Fruit fly (Drosophila melanogaster): ENCODE data around the gene schuy.

The schuy gene

dm6 chr3L:20002482-20003234, 16.8 kb downstream of the schuy start, which contains the start of gene CG7668 (continued):
- TF ChIP-seq CG2889 (GFP tag; IDR thresholded peaks at IDR 0.05) (peak; percentile 83), Rx (GFP tag; IDR thresholded peaks at IDR 0.05) (peak; percentile 89), CG15479 (GFP tag; optimal IDR thresholded peaks at IDR 0.05) (peak; percentile 39), Dek (tag; optimal IDR thresholded peaks at IDR 0.05) (peak; percentile 88), Nf-YB (GFP tag; optimal IDR thresholded peaks at IDR 0.05) (peak; percentile 80), bigmax (GFP tag; optimal IDR thresholded peaks at IDR 0.05) (no peak), ci (GFP tag; IDR thresholded peaks at IDR 0.05) (peak; percentile 97; the same call in 2 of the 3 replicates), CG6683 (GFP tag; optimal IDR thresholded peaks at IDR 0.05) (peak; percentile 60), CG3838 (GFP tag; optimal IDR thresholded peaks at IDR 0.05) (peak; percentile 41), Fer1 (GFP tag; optimal IDR thresholded peaks at IDR 0.05) (peak; percentile 90), hth (optimal IDR thresholded peaks at IDR 0.05) (no peak), ftz-f1 (GFP tag; optimal IDR thresholded peaks at IDR 0.05) (peak; percentile 3), z (GFP tag; IDR thresholded peaks at IDR 0.05) (peak; percentile 55; the same call in 1 of the 3 replicates), exex (tag; optimal IDR thresholded peaks at IDR 0.05) (peak; percentile 71), esg (GFP tag; conservative IDR thresholded peaks at IDR 0.05) (peak; percentile 85), cato (GFP tag; optimal IDR thresholded peaks at IDR 0.05; ENCODE audit: borderline replicate concordance) (peak; percentile 78), CG10321 (GFP tag; IDR thresholded peaks at IDR 0.05) (peak; percentile 43; the same call in 1 of the 2 replicates), croc (GFP tag; conservative IDR thresholded peaks at IDR 0.05) (peak; percentile 74), CG34224 (GFP tag; IDR thresholded peaks at IDR 0.05; ENCODE audit: partially characterized antibody) (peak; percentile 13; the same call in 1 of the 3 replicates), CG3163 (GFP tag; optimal IDR thresholded peaks at IDR 0.05) (peak; percentile 60), CG4404 (GFP tag; IDR thresholded peaks at IDR 0.05) (no peak; the same call in 1 of the 2 replicates), CG4282 (GFP tag; optimal IDR thresholded peaks at IDR 0.05) (peak; percentile 58), CG31365 (tag; optimal IDR thresholded peaks at IDR 0.05) (peak; percentile 75), CG34422 (GFP tag; IDR thresholded peaks at IDR 0.05) (no peak; the same call in 2 of the 3 replicates), CG9609 (GFP tag; optimal IDR thresholded peaks at IDR 0.05) (peak; percentile 74), Atf-2 (GFP tag; optimal IDR thresholded peaks at IDR 0.05) (peak; percentile 79), CG4424 (GFP tag; optimal IDR thresholded peaks at IDR 0.05) (peak; percentile 90), Dp (GFP tag; optimal IDR thresholded peaks at IDR 0.05) (peak; percentile 32), ase (GFP tag; IDR thresholded peaks at IDR 0.05) (peak; percentile 77; the same call in 1 of the 3 replicates), CG9215 (GFP tag; IDR thresholded peaks at IDR 0.05) (no peak), pb (GFP tag; optimal IDR thresholded peaks at IDR 0.05) (peak; percentile 47), Ada2b (GFP tag; IDR thresholded peaks at IDR 0.05) (peak; percentile 93), seq (GFP tag; IDR thresholded peaks at IDR 0.05) (peak; percentile 89), br (optimal IDR thresholded peaks at IDR 0.05) (no peak), CG11695 (GFP tag; IDR thresholded peaks at IDR 0.05) (peak; percentile 93), CG4854 (GFP tag; optimal IDR thresholded peaks at IDR 0.05) (peak; percentile 78), CG17359 (tag; optimal IDR thresholded peaks at IDR 0.05) (peak; percentile 93), CG16863 (GFP tag; optimal IDR thresholded peaks at IDR 0.05) (peak; percentile 88), Poxn (GFP tag; IDR thresholded peaks at IDR 0.05) (no peak; the same call in 1 of the 2 replicates), D (optimal IDR thresholded peaks at IDR 0.05) (no peak), D (GFP tag; optimal IDR thresholded peaks at IDR 0.05) (peak; percentile 86), Oaz (GFP tag; IDR thresholded peaks at IDR 0.05) (peak; percentile 84; the same call in 1 of the 2 replicates), slp2 (GFP tag; optimal IDR thresholded peaks at IDR 0.05) (peak; percentile 86), Lpt (GFP tag; optimal IDR thresholded peaks at IDR 0.05) (no peak), CG17912 (GFP tag; optimal IDR thresholded peaks at IDR 0.05) (peak; percentile 39), NC2α (GFP tag; optimal IDR thresholded peaks at IDR 0.05) (peak; percentile 79), cas (GFP tag; IDR thresholded peaks at IDR 0.05) (peak; percentile 86; the same call in 1 of the 2 replicates), al (GFP tag; IDR thresholded peaks at IDR 0.05) (no peak; the same call in 1 of the 2 replicates), CG12659 (GFP tag; optimal IDR thresholded peaks at IDR 0.05) (peak; percentile 94), Oli (tag; optimal IDR thresholded peaks at IDR 0.05) (peak; percentile 89)

Data from whole organism, embryonic.